Fruit fly (Drosophila melanogaster) whole organism, embryonic: ENCODE data around the gene Lmpt.
A peak's percentile ranks its signal among the peaks of the same experiment; 100 is the strongest.

Experiments used
- Ada2b ChIP-seq: fragments of 200-800 bp; sonication (Bioruptor generic); IDR thresholded peaks from 2 replicates; pipeline ENCODE4 v1.3.6; 2022; ENCODE audit warnings: missing biosample characterization, missing genetic modification characterization
- Adf1 ChIP-seq: fragments of 200-800 bp; sonication (Bioruptor generic); IDR thresholded peaks from 2 replicates; pipeline ENCODE4 v1.3.6; 2022; ENCODE audit warnings: missing biosample characterization, missing genetic modification characterization
- CG10147 ChIP-seq: fragments of 200-800 bp; sonication (Bioruptor generic); optimal IDR thresholded peaks from 2 replicates; lab custom pipeline; 2019; ENCODE audit warnings: missing biosample characterization, mild to moderate bottlenecking, missing genetic modification characterization, moderate library complexity
- CG11247 ChIP-seq: fragments of 200-800 bp; sonication (Bioruptor generic); IDR thresholded peaks from 2 replicates; pipeline ENCODE4 v1.3.6; 2022; ENCODE audit warnings: missing biosample characterization, missing genetic modification characterization
- CG11504 ChIP-seq: fragments of 200-800 bp; sonication (Bioruptor generic); optimal IDR thresholded peaks from 3 replicates; lab custom pipeline; 2019; ENCODE audit warnings: missing biosample characterization, mild to moderate bottlenecking, missing genetic modification characterization, moderate library complexity
- CG11560 ChIP-seq: fragments of 200-800 bp; sonication (Bioruptor generic); IDR thresholded peaks from 3 replicates; pipeline ENCODE4 v1.3.6; 2022; ENCODE audit warnings: missing biosample characterization, missing genetic modification characterization
- CG11695 ChIP-seq: fragments of 200-800 bp; sonication (Bioruptor generic); IDR thresholded peaks from 3 replicates; pipeline ENCODE4 v1.3.6; 2022; ENCODE audit warnings: missing biosample characterization, missing genetic modification characterization
- CG12769 ChIP-seq: fragments of 200-800 bp; sonication (Bioruptor generic); optimal IDR thresholded peaks from 2 replicates; lab custom pipeline; 2019; ENCODE audit warnings: missing biosample characterization, mild to moderate bottlenecking, missing genetic modification characterization, moderate library complexity
- CG13296 ChIP-seq: fragments of 200-800 bp; sonication (Bioruptor generic); optimal IDR thresholded peaks from 3 replicates; lab custom pipeline; 2018; ENCODE audit warnings: missing biosample characterization, mild to moderate bottlenecking, missing genetic modification characterization
- CG14050 ChIP-seq: fragments of 200-800 bp; sonication (Bioruptor generic); IDR thresholded peaks from 3 replicates; pipeline ENCODE4 v1.3.6; 2022; ENCODE audit warnings: missing biosample characterization, missing genetic modification characterization
- CG14441 ChIP-seq: fragments of 200-800 bp; sonication (Bioruptor generic); IDR thresholded peaks from 2 replicates; pipeline ENCODE4 v1.3.6; 2022; ENCODE audit warnings: missing biosample characterization, missing genetic modification characterization
- CG14667 ChIP-seq: fragments of 200-800 bp; sonication (Bioruptor generic); IDR thresholded peaks from 2 replicates; pipeline ENCODE4 v1.3.6; 2022; ENCODE audit warnings: missing biosample characterization, missing genetic modification characterization
- CG14710 ChIP-seq: fragments of 200-800 bp; sonication (Bioruptor generic); optimal IDR thresholded peaks from 3 replicates; lab custom pipeline; 2019; ENCODE audit warnings: missing biosample characterization, mild to moderate bottlenecking, missing genetic modification characterization, moderate library complexity
- CG16779 ChIP-seq: fragments of 200-800 bp; sonication (Bioruptor generic); IDR thresholded peaks from 2 replicates; pipeline ENCODE4 v1.3.6; 2022; ENCODE audit warnings: missing biosample characterization, missing genetic modification characterization
- CG17359 ChIP-seq: fragments of 200-800 bp; sonication (Bioruptor generic); optimal IDR thresholded peaks from 3 replicates; lab custom pipeline; 2018; ENCODE audit warnings: missing biosample characterization, mild to moderate bottlenecking, missing genetic modification characterization, moderate library complexity
- CG2678 ChIP-seq: fragments of 200-800 bp; sonication (Bioruptor generic); optimal IDR thresholded peaks from 3 replicates; lab custom pipeline; 2019; ENCODE audit warnings: missing biosample characterization, mild to moderate bottlenecking, missing genetic modification characterization, moderate library complexity
- CG2712 ChIP-seq: fragments of 200-800 bp; optimal IDR thresholded peaks from 3 replicates; lab custom pipeline; 2019; ENCODE audit warnings: missing biosample characterization, mild to moderate bottlenecking, missing genetic modification characterization, moderate library complexity
- CG3847 ChIP-seq: fragments of 200-800 bp; sonication (Bioruptor generic); IDR thresholded peaks from 2 replicates; pipeline ENCODE4 v1.3.6; 2022; ENCODE audit warnings: missing biosample characterization, missing genetic modification characterization
- CG6683 ChIP-seq: fragments of 200-800 bp; sonication (Bioruptor generic); optimal IDR thresholded peaks from 2 replicates; lab custom pipeline; 2017; ENCODE audit warnings: missing biosample characterization, mild to moderate bottlenecking, missing genetic modification characterization, missing genetic modification reagents
- CG7372 ChIP-seq: fragments of 200-800 bp; sonication (Bioruptor generic); IDR thresholded peaks from 2 replicates; pipeline ENCODE4 v1.3.6; 2022; ENCODE audit warnings: missing biosample characterization, missing genetic modification characterization
- CG7556 ChIP-seq: fragments of 200-800 bp; sonication (Bioruptor generic); optimal IDR thresholded peaks from 2 replicates; lab custom pipeline; 2017; ENCODE audit warnings: missing biosample characterization, mild to moderate bottlenecking, missing genetic modification characterization
- CG9215 ChIP-seq: fragments of 200-800 bp; sonication (Bioruptor generic); IDR thresholded peaks from 2 replicates; pipeline ENCODE4 v1.3.6; 2022; ENCODE audit warnings: missing biosample characterization, missing genetic modification characterization
- CoRest ChIP-seq: fragments of 200-800 bp; sonication (Bioruptor generic); optimal IDR thresholded peaks from 3 replicates; lab custom pipeline; 2018; ENCODE audit warnings: missing biosample characterization, mild to moderate bottlenecking, missing genetic modification characterization, moderate library complexity
- D19B ChIP-seq: fragments of 200-800 bp; sonication (Bioruptor generic); optimal IDR thresholded peaks from 2 replicates; lab custom pipeline; 2017; ENCODE audit warnings: missing biosample characterization, mild to moderate bottlenecking, missing genetic modification characterization
- H2.0 ChIP-seq: fragments of 200-800 bp; sonication (Bioruptor generic); IDR thresholded peaks from 2 replicates; pipeline ENCODE4 v1.3.6; 2022; ENCODE audit warnings: missing biosample characterization, missing genetic modification characterization
- HHEX ChIP-seq: fragments of 200-800 bp; sonication (Bioruptor generic); optimal IDR thresholded peaks from 3 replicates; lab custom pipeline; 2017; ENCODE audit warnings: missing biosample characterization, mild to moderate bottlenecking, missing genetic modification characterization, missing genetic modification reagents
- HLHmδ ChIP-seq: fragments of 200-800 bp; sonication (Bioruptor generic); optimal IDR thresholded peaks from 2 replicates; lab custom pipeline; 2018; ENCODE audit warnings: missing biosample characterization, mild to moderate bottlenecking, missing genetic modification characterization, moderate library complexity
- Hr3 ChIP-seq: fragments of 200-800 bp; sonication (Bioruptor generic); optimal IDR thresholded peaks from 3 replicates; lab custom pipeline; 2016; ENCODE audit warnings: missing biosample characterization, missing genetic modification characterization
- Hr51 ChIP-seq, 2 experiments: fragments of 200-800 bp; sonication (Bioruptor generic); optimal IDR thresholded peaks; 2 replicates in 1 of 2; 3 replicates in 1 of 2; lab custom pipeline; 2016 to 2018; ENCODE audit warnings: missing biosample characterization in 2 of 2, missing genetic modification characterization in 2 of 2, mild to moderate bottlenecking in 1 of 2, moderate library complexity in 1 of 2
- Meics ChIP-seq: fragments of 200-800 bp; sonication (Bioruptor generic); optimal IDR thresholded peaks from 2 replicates; lab custom pipeline; 2017; ENCODE audit warnings: missing biosample characterization, mild to moderate bottlenecking, missing genetic modification characterization
- PHDP ChIP-seq: fragments of 200-800 bp; sonication (Bioruptor generic); optimal IDR thresholded peaks from 3 replicates; lab custom pipeline; 2018; ENCODE audit warnings: missing biosample characterization, mild to moderate bottlenecking, missing genetic modification characterization, moderate library complexity
- Pdp1 ChIP-seq, 2 experiments: fragments of 200-800 bp; sonication (Bioruptor generic); optimal IDR thresholded peaks; 3 replicates each; lab custom pipeline; 2016; ENCODE audit warnings: missing biosample characterization in 2 of 2, missing genetic modification characterization in 2 of 2, mild to moderate bottlenecking in 1 of 2, moderate library complexity in 1 of 2
- abd-A ChIP-seq: fragments of 200-800 bp; sonication (Bioruptor generic); optimal IDR thresholded peaks from 3 replicates; lab custom pipeline; 2019; ENCODE audit warnings: missing biosample characterization, mild to moderate bottlenecking, missing genetic modification characterization, moderate library complexity
- crp ChIP-seq, 2 experiments: fragments of 200-800 bp; sonication (Bioruptor generic); optimal IDR thresholded peaks; 2 replicates in 1 of 2; 3 replicates in 1 of 2; lab custom pipeline; 2017; ENCODE audit warnings: missing biosample characterization in 2 of 2, missing genetic modification characterization in 2 of 2, mild to moderate bottlenecking in 1 of 2, moderate library complexity in 1 of 2
- cwo ChIP-seq: fragments of 200-800 bp; sonication (Bioruptor generic); optimal IDR thresholded peaks from 3 replicates; lab custom pipeline; 2017; ENCODE audit warnings: missing biosample characterization, missing genetic modification characterization, mild to moderate bottlenecking, moderate library complexity, missing genetic modification reagents
- dpn ChIP-seq, 2 experiments: fragments of 200-800 bp; sonication (Bioruptor generic); optimal IDR thresholded peaks; 3 replicates each; lab custom pipeline; 2016; ENCODE audit warnings: missing biosample characterization in 2 of 2, missing genetic modification characterization in 2 of 2
- fd3F ChIP-seq: fragments of 200-800 bp; sonication (Bioruptor generic); optimal IDR thresholded peaks from 2 replicates; lab custom pipeline; 2018; ENCODE audit warnings: missing biosample characterization, mild to moderate bottlenecking, missing genetic modification characterization, moderate library complexity
- gem ChIP-seq: fragments of 200-800 bp; sonication (Bioruptor generic); optimal IDR thresholded peaks from 2 replicates; lab custom pipeline; 2019; ENCODE audit warnings: missing biosample characterization, mild to moderate bottlenecking, missing genetic modification characterization, moderate library complexity
- grau ChIP-seq: fragments of 200-800 bp; optimal IDR thresholded peaks from 3 replicates; lab custom pipeline; 2019; ENCODE audit warnings: missing biosample characterization, mild to moderate bottlenecking, missing genetic modification characterization, moderate library complexity
- hkb ChIP-seq, 2 experiments: fragments of 200-800 bp in 1 of 2; fragments of >200 bp in 1 of 2; sonication (Bioruptor generic) in 1 of 2; IDR thresholded peaks in 1 of 2; optimal IDR thresholded peaks in 1 of 2; 2 replicates each; pipeline versions ENCODE4 v1.3.6 to Lab custom; 2017 to 2022; ENCODE audit warnings: missing biosample characterization in 1 of 2, missing genetic modification characterization in 1 of 2
- mam ChIP-seq: fragments of 200-800 bp; sonication (Bioruptor generic); optimal IDR thresholded peaks from 3 replicates; lab custom pipeline; 2016; ENCODE audit warnings: missing biosample characterization, missing genetic modification characterization
- ranshi ChIP-seq: fragments of 200-800 bp; sonication (Bioruptor generic); IDR thresholded peaks from 2 replicates; pipeline ENCODE4 v1.3.6; 2022; ENCODE audit warnings: missing biosample characterization, missing genetic modification characterization
- sens ChIP-seq: fragments of 200-800 bp; sonication (Bioruptor generic); peaks from one replicate; lab custom pipeline; 2016; ENCODE audit warnings: missing biosample characterization, missing genetic modification characterization
- sob ChIP-seq: fragments of 200-800 bp; sonication (Bioruptor generic); IDR thresholded peaks from 2 replicates; pipeline ENCODE4 v1.3.6; 2022; ENCODE audit warnings: missing biosample characterization, missing genetic modification characterization
- stc ChIP-seq: fragments of 200-800 bp; sonication (Bioruptor generic); IDR thresholded peaks from 2 replicates; pipeline ENCODE4 v1.3.6; 2022; ENCODE audit warnings: missing biosample characterization, missing genetic modification characterization
- tap ChIP-seq: fragments of 200-800 bp; optimal IDR thresholded peaks from 3 replicates; lab custom pipeline; 2019; ENCODE audit warnings: missing biosample characterization, mild to moderate bottlenecking, missing genetic modification characterization, moderate library complexity
- tll ChIP-seq, 2 experiments: fragments of 200-800 bp in 1 of 2; fragments of >200 bp in 1 of 2; sonication (Bioruptor generic) in 1 of 2; optimal IDR thresholded peaks; 2 replicates each; lab custom pipeline; 2017 to 2019; ENCODE audit warnings: missing biosample characterization in 2 of 2, missing genetic modification characterization in 2 of 2, mild to moderate bottlenecking in 1 of 2, moderate library complexity in 1 of 2
- wor ChIP-seq: fragments of 200-800 bp; sonication (Bioruptor generic); IDR thresholded peaks from 2 replicates; pipeline ENCODE4 v1.3.6; 2022; ENCODE audit warnings: missing biosample characterization, missing genetic modification characterization

Lmpt gene

dm6 chr3L:16885042-16885441 is 19.9 kb downstream of the Lmpt start (continued):
- TF ChIP-seq hkb (optimal IDR thresholded peaks at IDR 0.05; lab: Kevin White, UChicago) (no peak), hkb (GFP tag; IDR thresholded peaks at IDR 0.05; lab: Robert Waterston, UW) (peak; percentile 59; the same call in 1 of the 2 replicates), stc (GFP tag; lab: Robert Waterston, UW) (peak; percentile 44; the same call in 1 of the 2 replicates), CG2712 (tag; lab: Kevin White, UChicago) (no peak), CoRest (tag; lab: Kevin White, UChicago) (peak; percentile 38), CG14050 (GFP tag; lab: Robert Waterston, UW) (no peak), sob (GFP tag; lab: Robert Waterston, UW) (peak; percentile 45; the same call in 1 of the 2 replicates), Adf1 (GFP tag; lab: Robert Waterston, UW) (peak; percentile 34; the same call in 1 of the 2 replicates), CG14441 (peak; percentile 62), CG11560 (tag; lab: Robert Waterston, UW) (0 out of 3 replicates have a peak, but pooled peaks have one; percentile 19), Ada2b (GFP tag; lab: Robert Waterston, UW) (peak; percentile 48; the same call in 1 of the 2 replicates), CG2678 (tag; lab: Kevin White, UChicago) (peak; percentile 72), CG11695 (peak; percentile 60; the same call in 2 of the 3 replicates), sens (GFP tag; lab: Kevin White, UChicago) (peak; percentile 15), ranshi (0 out of 2 replicates have a peak, but pooled peaks have one; percentile 45), CG13296 (GFP tag; lab: Kevin White, UChicago) (peak; percentile 61), cwo (GFP tag; lab: Kevin White, UChicago) (peak; percentile 21), CG14667 (peak; percentile 25; the same call in 1 of the 2 replicates), tll (GFP tag; optimal IDR thresholded peaks at IDR 0.05; lab: Kevin White, UChicago) (no peak), CG11504 (tag; lab: Kevin White, UChicago) (peak; percentile 47), CG17359 (tag; lab: Kevin White, UChicago) (peak; percentile 41), CG11247 (GFP tag; lab: Robert Waterston, UW) (0 out of 2 replicates have a peak, but pooled peaks have one; percentile 11), mam (GFP tag; lab: Kevin White, UChicago) (peak; percentile 40), CG7372 (GFP tag; lab: Robert Waterston, UW) (peak; percentile 71), Meics (GFP tag; lab: Kevin White, UChicago) (peak; percentile 56), PHDP (tag; lab: Kevin White, UChicago) (peak; percentile 46), HHEX (GFP tag; lab: Kevin White, UChicago) (peak; percentile 10), Pdp1 (GFP tag; optimal IDR thresholded peaks at IDR 0.05; lab: Kevin White, UChicago) (peak in 1 of 2 experiments; percentile 24), CG16779 (no peak), Hr51 (GFP tag; optimal IDR thresholded peaks at IDR 0.05; lab: Kevin White, UChicago) (peak in 1 of 2 experiments; percentile 44), tap (tag; lab: Kevin White, UChicago) (peak; percentile 22), gem (peak; percentile 61), dpn (GFP tag; optimal IDR thresholded peaks at IDR 0.05; lab: Kevin White, UChicago) (peak in 1 of 2 experiments; percentile 6), CG14710 (tag; lab: Kevin White, UChicago) (no peak), abd-A (tag; lab: Kevin White, UChicago) (peak; percentile 14), grau (tag; lab: Kevin White, UChicago) (peak; percentile 46), fd3F (GFP tag; lab: Kevin White, UChicago) (peak; percentile 24), CG9215 (GFP tag; lab: Robert Waterston, UW) (0 out of 2 replicates have a peak, but pooled peaks have one; percentile 12), CG7556 (peak; percentile 11), CG6683 (GFP tag; lab: Kevin White, UChicago) (no peak), CG10147 (GFP tag; lab: Kevin White, UChicago) (peak; percentile 22), CG12769 (tag; lab: Kevin White, UChicago) (no peak), crp (GFP tag; optimal IDR thresholded peaks at IDR 0.05; lab: Kevin White, UChicago) (no peak), wor (GFP tag; lab: Robert Waterston, UW) (no peak), HLHmδ (GFP tag; lab: Kevin White, UChicago) (no peak), CG3847 (GFP tag; lab: Robert Waterston, UW) (peak; percentile 37; the same call in 1 of the 2 replicates), Hr3 (GFP tag; lab: Kevin White, UChicago) (no peak), H2.0 (GFP tag; lab: Robert Waterston, UW) (peak; percentile 17; the same call in 1 of the 2 replicates), D19B (GFP tag; lab: Kevin White, UChicago) (peak; percentile 20)
